Worm (Caenorhabditis elegans): ENCODE data around the gene xpb-1.

DNA sequence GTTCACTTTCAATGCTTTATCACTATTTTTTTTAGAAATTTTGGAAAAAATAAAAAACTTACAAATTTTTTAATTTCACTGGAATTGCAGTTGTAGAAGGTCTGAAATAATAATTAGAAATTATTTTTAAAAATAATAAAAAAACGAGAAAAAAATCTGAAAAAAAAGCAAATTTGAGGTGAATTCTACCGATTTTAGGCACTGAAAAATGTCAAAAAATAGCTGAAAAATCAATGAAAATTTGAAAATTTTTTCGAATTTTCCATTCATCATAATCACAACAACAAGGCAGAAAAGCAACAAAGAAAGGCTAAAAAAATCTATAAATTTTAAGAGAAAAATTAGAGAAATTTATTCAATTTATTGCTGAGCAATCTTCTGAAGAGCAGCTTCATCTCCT lies 25.8 kb upstream of the xpb-1 start, which contains the start of gene nars-2:
- TF ChIP-seq lsy-2 (tag; optimal IDR thresholded peaks at IDR 0.05): no peak
- no peak for TF ChIP-seq sdz-12 (GFP tag; optimal IDR thresholded peaks at IDR 0.05)
- TF ChIP-seq ceh-82 (tag; optimal IDR thresholded peaks at IDR 0.05): no peak
- no peak for TF ChIP-seq ZK546.5 (tag; optimal IDR thresholded peaks at IDR 0.05)
- TF ChIP-seq gei-8 (GFP tag; optimal IDR thresholded peaks at IDR 0.05): no peak
- TF ChIP-seq jun-1 (tag; optimal IDR thresholded peaks at IDR 0.05): no peak
- TF ChIP-seq nhr-11 (tag; optimal IDR thresholded peaks at IDR 0.05): no peak
- no peak for TF ChIP-seq nhr-237 (tag; optimal IDR thresholded peaks at IDR 0.05)
- no peak for TF ChIP-seq F49E8.2 (tag; optimal IDR thresholded peaks at IDR 0.05; ENCODE audit: borderline replicate concordance)
- no peak for TF ChIP-seq ceh-28 (tag; optimal IDR thresholded peaks at IDR 0.05)
- TF ChIP-seq hif-1 (tag; optimal IDR thresholded peaks at IDR 0.05): no peak
- no peak for TF ChIP-seq unc-62 (GFP tag; optimal IDR thresholded peaks at IDR 0.05 in 1 of 2)
- no peak for TF ChIP-seq unc-62 (tag; optimal IDR thresholded peaks at IDR 0.05)
